Worm (Caenorhabditis elegans): Measurements from ENCODE around the gene cept-2.
"Not testable (repeated sequence)": the region's sequence is repeated elsewhere in the genome, so short reads cannot be mapped to it uniquely, and the experiment has no call there.

ce11 chrV:14308164-14308563 lies 39.4 kb upstream of the cept-2 start, which contains the start of gene spig-5:
- TF ChIP-seq mec-3 (tag; optimal IDR thresholded peaks at IDR 0.05; ENCODE audit: borderline replicate concordance); ceh-14 (tag; optimal IDR thresholded peaks at IDR 0.05); fkh-10 (GFP tag; optimal IDR thresholded peaks at IDR 0.05); pros-1 (tag; optimal IDR thresholded peaks at IDR 0.05); elt-2 (tag; optimal IDR thresholded peaks at IDR 0.05); nhr-11 (tag; optimal IDR thresholded peaks at IDR 0.05); sdc-2 (tag; optimal IDR thresholded peaks at IDR 0.05); che-1 (tag; optimal IDR thresholded peaks at IDR 0.05); npax-4 (tag; optimal IDR thresholded peaks at IDR 0.05); ceh-9 (tag; optimal IDR thresholded peaks at IDR 0.05); elt-4 (tag; optimal IDR thresholded peaks at IDR 0.05); lin-11 (tag; optimal IDR thresholded peaks at IDR 0.05): not testable (repeated sequence)

All from whole organism, late embryonic.